Fruit fly (Drosophila melanogaster) ovary, adult (tissue): ENCODE data around the gene CG7079.
A peak's percentile ranks its signal among the peaks of the same experiment; 100 is the strongest.

ENCODE experiments used
- CG17801 ChIP-seq: fragments of 200-800 bp; optimal IDR thresholded peaks from 2 replicates; lab custom pipeline; 2019; ENCODE audit warnings: missing biosample characterization, mild to moderate bottlenecking, missing genetic modification characterization, moderate library complexity; ENCODE audit not compliant: partially characterized antibody

Gene CG7079

dm6 chr3R:21073707-21074106 is 25.1 kb upstream of the CG7079 start, which contains the start of gene dmrt93B:
dmrt93B (plus strand) TSS chr3R:21074007.
- no peak for TF ChIP-seq CG17801 (GFP tag; lab: Kevin White, UChicago)

- no peak for TF ChIP-seq CG17801 (GFP tag; lab: Kevin White, UChicago)
These were observed 24.5 kb upstream of the CG7079 start, which contains the start of gene r-l for dm6 chr3R:21073141-21073540. r-l (minus strand) TSS chr3R:21073319.

- no peak for TF ChIP-seq CG17801 (GFP tag; lab: Kevin White, UChicago)
These were observed 23.4 kb upstream of the CG7079 start for dm6 chr3R:21071943-21072500.

- no peak for TF ChIP-seq CG17801 (GFP tag; lab: Kevin White, UChicago)
These were observed 22.7 kb upstream of the CG7079 start for dm6 chr3R:21071312-21071711.

- TF ChIP-seq CG17801 (GFP tag; lab: Kevin White, UChicago) = no peak
These were observed 21.1 kb upstream of the CG7079 start for dm6 chr3R:21069742-21070141.

- no peak for TF ChIP-seq CG17801 (GFP tag; lab: Kevin White, UChicago)
These were observed 18.9 kb upstream of the CG7079 start for dm6 chr3R:21067543-21067942.

- TF ChIP-seq CG17801 (GFP tag; lab: Kevin White, UChicago) = no peak
These were observed 18.0 kb upstream of the CG7079 start for dm6 chr3R:21066469-21067284.

dm6 chr3R:21065696-21066080 is 17.1 kb upstream of the CG7079 start:
- TF ChIP-seq CG17801 (GFP tag; lab: Kevin White, UChicago) = no peak

- peak; percentile 66 for TF ChIP-seq CG17801 (GFP tag; lab: Kevin White, UChicago)
These were observed 16.5 kb upstream of the CG7079 start, which contains the start of gene AnxB9 for dm6 chr3R:21065010-21065695. AnxB9 (plus strand) TSS chr3R:21065241.

- TF ChIP-seq CG17801 (GFP tag; lab: Kevin White, UChicago) = no peak
These were observed 15.6 kb upstream of the CG7079 start, which contains the start of gene Cortactin for dm6 chr3R:21064000-21064924. Cortactin (minus strand) TSS chr3R:21064471.

- TF ChIP-seq CG17801 (GFP tag; lab: Kevin White, UChicago) = no peak
These were observed 14.8 kb upstream of the CG7079 start for dm6 chr3R:21063433-21063832.

dm6 chr3R:21060430-21061245 is 12.0 kb upstream of the CG7079 start, which contains the start of gene Mvl:
Mvl (minus strand) TSS chr3R:21060800.
- TF ChIP-seq CG17801 (GFP tag; lab: Kevin White, UChicago) = peak; percentile 12
